Fruit fly (Drosophila melanogaster) whole organism, embryonic: Measurements from ENCODE around the gene Polr1D.

Experiments
- Aef1 ChIP-seq: fragments of 200-800 bp; sonication (Bioruptor generic); IDR thresholded peaks from 3 replicates; pipeline ENCODE4 v1.3.6; 2022; ENCODE audit warnings: missing biosample characterization, missing genetic modification characterization
- Antp ChIP-seq: fragments of 200-800 bp; sonication (Bioruptor generic); optimal IDR thresholded peaks from 3 replicates; lab custom pipeline; 2016; ENCODE audit warnings: missing biosample characterization, missing genetic modification characterization
- B-H1 ChIP-seq: fragments of 200-800 bp; sonication (Bioruptor generic); IDR thresholded peaks from 3 replicates; pipeline ENCODE4 v1.3.6; 2022; ENCODE audit warnings: missing biosample characterization, missing genetic modification characterization
- C15 ChIP-seq: fragments of 200-800 bp; sonication (Bioruptor generic); IDR thresholded peaks from 3 replicates; pipeline ENCODE4 v1.3.6; 2022; ENCODE audit warnings: missing biosample characterization, missing genetic modification characterization
- CG10267 ChIP-seq: fragments of 200-800 bp; sonication (Bioruptor generic); optimal IDR thresholded peaks from 2 replicates; lab custom pipeline; 2018; ENCODE audit warnings: missing biosample characterization, mild to moderate bottlenecking, missing genetic modification characterization, moderate library complexity
- CG10462 ChIP-seq: fragments of 200-800 bp; sonication (Bioruptor generic); optimal IDR thresholded peaks from 2 replicates; lab custom pipeline; 2016; ENCODE audit warnings: missing biosample characterization, missing genetic modification characterization
- CG10654 ChIP-seq: fragments of 200-800 bp; sonication (Bioruptor generic); optimal IDR thresholded peaks from 2 replicates; lab custom pipeline; 2016; ENCODE audit warnings: missing biosample characterization, missing genetic modification characterization
- CG11504 ChIP-seq: fragments of 200-800 bp; sonication (Bioruptor generic); optimal IDR thresholded peaks from 3 replicates; lab custom pipeline; 2019; ENCODE audit warnings: missing biosample characterization, mild to moderate bottlenecking, missing genetic modification characterization, moderate library complexity
- CG12391 ChIP-seq: fragments of 200-800 bp; sonication (Bioruptor generic); optimal IDR thresholded peaks from 3 replicates; lab custom pipeline; 2018; ENCODE audit warnings: missing biosample characterization, mild to moderate bottlenecking, missing genetic modification characterization, moderate library complexity
- CG13424 ChIP-seq: fragments of 200-800 bp; sonication (Bioruptor generic); optimal IDR thresholded peaks from 2 replicates; lab custom pipeline; 2019; ENCODE audit warnings: missing biosample characterization, mild to moderate bottlenecking, missing genetic modification characterization, moderate library complexity
- CG15601 ChIP-seq: fragments of 200-800 bp; sonication (Bioruptor generic); optimal IDR thresholded peaks from 3 replicates; lab custom pipeline; 2019; ENCODE audit warnings: missing biosample characterization, mild to moderate bottlenecking, missing genetic modification characterization, moderate library complexity
- CG17829 ChIP-seq: fragments of 200-800 bp; optimal IDR thresholded peaks from 2 replicates; lab custom pipeline; 2019; ENCODE audit warnings: missing biosample characterization, mild to moderate bottlenecking, missing genetic modification characterization, moderate library complexity
- CG1832 ChIP-seq: fragments of 200-800 bp; sonication (Bioruptor generic); optimal IDR thresholded peaks from 2 replicates; lab custom pipeline; 2017; ENCODE audit warnings: missing biosample characterization, mild to moderate bottlenecking, missing genetic modification characterization, inconsistent platforms
- CG2202 ChIP-seq: fragments of 200-800 bp; sonication (Bioruptor generic); optimal IDR thresholded peaks from 2 replicates; lab custom pipeline; 2018; ENCODE audit warnings: missing biosample characterization, mild to moderate bottlenecking, missing genetic modification characterization
- CG32532 ChIP-seq: fragments of 200-800 bp; sonication (Bioruptor generic); IDR thresholded peaks from 2 replicates; pipeline ENCODE4 v1.3.6; 2022; ENCODE audit warnings: missing biosample characterization, missing genetic modification characterization
- CG32772 ChIP-seq: fragments of 200-800 bp; sonication (Bioruptor generic); IDR thresholded peaks from 2 replicates; pipeline ENCODE4 v1.3.6; 2022; ENCODE audit warnings: missing biosample characterization, missing genetic modification characterization
- CG3838 ChIP-seq: fragments of 200-800 bp; sonication (Bioruptor generic); optimal IDR thresholded peaks from 3 replicates; lab custom pipeline; 2016; ENCODE audit warnings: missing biosample characterization, missing genetic modification characterization
- CG3847 ChIP-seq: fragments of 200-800 bp; sonication (Bioruptor generic); IDR thresholded peaks from 2 replicates; pipeline ENCODE4 v1.3.6; 2022; ENCODE audit warnings: missing biosample characterization, missing genetic modification characterization
- CG4360 ChIP-seq: fragments of 200-800 bp; sonication (Bioruptor generic); IDR thresholded peaks from 2 replicates; pipeline ENCODE4 v1.3.6; 2022; ENCODE audit warnings: missing biosample characterization, missing genetic modification characterization
- CG5953 ChIP-seq: fragments of 200-800 bp; sonication (Bioruptor generic); IDR thresholded peaks from 2 replicates; pipeline ENCODE4 v1.3.6; 2022; ENCODE audit warnings: missing biosample characterization, missing genetic modification characterization
- CG6689 ChIP-seq: fragments of 200-800 bp; sonication (Bioruptor generic); IDR thresholded peaks from 2 replicates; pipeline ENCODE4 v1.3.6; 2022; ENCODE audit warnings: missing biosample characterization, missing genetic modification characterization
- CG7357 ChIP-seq: fragments of 200-800 bp; sonication (Bioruptor generic); IDR thresholded peaks from 3 replicates; pipeline ENCODE4 v1.3.6; 2022; ENCODE audit warnings: missing biosample characterization, missing genetic modification characterization
- CG8478 ChIP-seq: fragments of >200 bp; optimal IDR thresholded peaks from 2 replicates; lab custom pipeline; 2018
- CG9609 ChIP-seq: fragments of 200-800 bp; sonication (Bioruptor generic); optimal IDR thresholded peaks from 3 replicates; lab custom pipeline; 2016; ENCODE audit warnings: missing biosample characterization, missing genetic modification characterization
- Dad ChIP-seq: fragments of 200-800 bp; sonication (Bioruptor generic); optimal IDR thresholded peaks from 3 replicates; lab custom pipeline; 2016; ENCODE audit warnings: missing biosample characterization, missing genetic modification characterization
- Fer3 ChIP-seq: fragments of 200-800 bp; sonication (Bioruptor generic); optimal IDR thresholded peaks from 2 replicates; lab custom pipeline; 2018; ENCODE audit warnings: missing biosample characterization, mild to moderate bottlenecking, missing genetic modification characterization, moderate library complexity
- HLH3B ChIP-seq: fragments of 200-800 bp; sonication (Bioruptor generic); IDR thresholded peaks from 2 replicates; pipeline ENCODE4 v1.3.6; 2022; ENCODE audit warnings: missing biosample characterization, missing genetic modification characterization
- Lpt ChIP-seq: fragments of >200 bp; optimal IDR thresholded peaks from 2 replicates; lab custom pipeline; 2018; ENCODE audit warnings: missing biosample characterization, missing genetic modification characterization
- NFAT ChIP-seq: fragments of 200-800 bp; sonication (Bioruptor generic); IDR thresholded peaks from 2 replicates; pipeline ENCODE4 v1.3.6; 2022; ENCODE audit warnings: missing biosample characterization, missing genetic modification characterization
- Neu2 ChIP-seq: fragments of 200-800 bp; sonication (Bioruptor generic); optimal IDR thresholded peaks from 3 replicates; lab custom pipeline; 2016; ENCODE audit warnings: missing biosample characterization, missing genetic modification characterization, borderline replicate concordance
- Oaz ChIP-seq: fragments of 200-800 bp; sonication (Bioruptor generic); IDR thresholded peaks from 2 replicates; pipeline ENCODE4 v1.3.6; 2022; ENCODE audit warnings: missing biosample characterization, missing genetic modification characterization
- Opbp ChIP-seq: fragments of 200-800 bp; sonication (Bioruptor generic); IDR thresholded peaks from 3 replicates; pipeline ENCODE4 v1.3.6; 2022; ENCODE audit warnings: missing biosample characterization, missing genetic modification characterization; ENCODE audit not compliant: partially characterized antibody
- Trl ChIP-seq, 3 experiments: fragments of >200 bp in 2 of 3; fragments of 200-800 bp in 1 of 3; sonication (Bioruptor generic) in 1 of 3; optimal IDR thresholded peaks; 2 replicates in 1 of 3; 3 replicates in 2 of 3; lab custom pipeline; 2016 to 2017; ENCODE audit warnings: missing biosample characterization in 1 of 3, missing genetic modification characterization in 1 of 3
- Vsx1 ChIP-seq: fragments of 200-800 bp; sonication (Bioruptor generic); optimal IDR thresholded peaks from 2 replicates; lab custom pipeline; 2017; ENCODE audit warnings: missing biosample characterization, mild to moderate bottlenecking, missing genetic modification characterization, missing genetic modification reagents
- ash1 ChIP-seq: fragments of 200-800 bp; sonication (Bioruptor generic); optimal IDR thresholded peaks from 2 replicates; lab custom pipeline; 2018; ENCODE audit warnings: missing biosample characterization, mild to moderate bottlenecking, missing genetic modification characterization
- az2 ChIP-seq: fragments of 200-800 bp; sonication (Bioruptor generic); optimal IDR thresholded peaks from 3 replicates; lab custom pipeline; 2016; ENCODE audit warnings: missing biosample characterization, missing genetic modification characterization
- dati ChIP-seq: fragments of 200-800 bp; sonication (Bioruptor generic); IDR thresholded peaks from 2 replicates; pipeline ENCODE4 v1.3.6; 2022; ENCODE audit warnings: missing biosample characterization, missing genetic modification characterization
- dmrt99B ChIP-seq: fragments of 200-800 bp; sonication (Bioruptor generic); optimal IDR thresholded peaks from 2 replicates; lab custom pipeline; 2018; ENCODE audit warnings: missing biosample characterization, mild to moderate bottlenecking, missing genetic modification characterization, moderate library complexity
- dpn ChIP-seq, 2 experiments: fragments of 200-800 bp; sonication (Bioruptor generic); optimal IDR thresholded peaks; 3 replicates each; lab custom pipeline; 2016; ENCODE audit warnings: missing biosample characterization in 2 of 2, missing genetic modification characterization in 2 of 2
- ham ChIP-seq: fragments of 200-800 bp; sonication (Bioruptor generic); IDR thresholded peaks from 2 replicates; pipeline ENCODE4 v1.3.6; 2022; ENCODE audit warnings: missing biosample characterization, missing genetic modification characterization
- jumu ChIP-seq: fragments of 200-800 bp; sonication (Bioruptor generic); optimal IDR thresholded peaks from 3 replicates; lab custom pipeline; 2016; ENCODE audit warnings: missing biosample characterization, missing genetic modification characterization
- kay ChIP-seq: fragments of 200-800 bp; sonication (Bioruptor generic); optimal IDR thresholded peaks from 2 replicates; lab custom pipeline; 2016; ENCODE audit warnings: missing biosample characterization, missing genetic modification characterization
- klu ChIP-seq: fragments of 200-800 bp; sonication (Bioruptor generic); IDR thresholded peaks from 2 replicates; pipeline ENCODE4 v1.3.6; 2022; ENCODE audit warnings: missing biosample characterization, missing genetic modification characterization
- lov ChIP-seq, 2 experiments: fragments of 200-800 bp in 1 of 2; fragments of >200 bp in 1 of 2; sonication (Bioruptor generic) in 1 of 2; IDR thresholded peaks in 1 of 2; optimal IDR thresholded peaks in 1 of 2; 2 replicates in 1 of 2; 3 replicates in 1 of 2; pipeline versions ENCODE4 v1.3.6 to Lab custom; 2017 to 2022; ENCODE audit warnings: missing biosample characterization in 1 of 2, missing genetic modification characterization in 1 of 2
- mam ChIP-seq: fragments of 200-800 bp; sonication (Bioruptor generic); optimal IDR thresholded peaks from 3 replicates; lab custom pipeline; 2016; ENCODE audit warnings: missing biosample characterization, missing genetic modification characterization
- oc ChIP-seq: fragments of 200-800 bp; sonication (Bioruptor generic); optimal IDR thresholded peaks from 2 replicates; lab custom pipeline; 2018; ENCODE audit warnings: missing biosample characterization, mild to moderate bottlenecking, missing genetic modification characterization, moderate library complexity
- salm ChIP-seq: fragments of 200-800 bp; sonication (Bioruptor generic); optimal IDR thresholded peaks from 2 replicates; lab custom pipeline; 2018; ENCODE audit warnings: missing biosample characterization, mild to moderate bottlenecking, missing genetic modification characterization
- scrt ChIP-seq: fragments of 200-800 bp; sonication (Bioruptor generic); optimal IDR thresholded peaks from 2 replicates; lab custom pipeline; 2018; ENCODE audit warnings: missing biosample characterization, mild to moderate bottlenecking, missing genetic modification characterization, moderate library complexity
- sens-2 ChIP-seq: fragments of 200-800 bp; sonication (Bioruptor generic); IDR thresholded peaks from 2 replicates; pipeline ENCODE4 v1.3.6; 2022; ENCODE audit warnings: missing biosample characterization, missing genetic modification characterization
- slbo ChIP-seq: fragments of 200-800 bp; sonication (Bioruptor generic); IDR thresholded peaks from 2 replicates; pipeline ENCODE4 v1.3.6; 2022; ENCODE audit warnings: missing biosample characterization, missing genetic modification characterization
- tgo ChIP-seq: fragments of 200-800 bp; sonication (Bioruptor generic); IDR thresholded peaks from 3 replicates; pipeline ENCODE4 v1.3.6; 2022; ENCODE audit warnings: missing biosample characterization, missing genetic modification characterization
- trh ChIP-seq: fragments of 200-800 bp; sonication (Bioruptor generic); optimal IDR thresholded peaks from 2 replicates; lab custom pipeline; 2016; ENCODE audit warnings: missing biosample characterization, missing genetic modification characterization

The Polr1D gene

DNA sequence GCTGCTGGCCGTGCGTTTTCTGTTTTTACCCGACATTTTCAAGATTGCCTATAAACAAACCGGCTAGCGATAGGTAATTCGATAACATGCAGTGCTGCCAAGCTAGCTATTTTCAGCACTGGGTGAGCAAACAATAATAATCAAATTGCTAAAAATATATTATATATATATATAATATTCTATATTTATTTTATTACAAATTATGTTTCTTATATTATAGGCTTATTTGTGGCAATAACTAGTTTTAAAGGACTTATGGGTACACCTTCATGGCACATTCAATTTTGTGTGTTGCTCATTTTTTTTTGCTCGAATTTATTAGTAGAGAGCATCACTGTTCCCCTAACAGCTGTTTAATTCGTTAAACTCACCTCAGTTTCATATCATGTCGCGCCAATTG lies 8.1 kb downstream of the Polr1D start (continued):
- TF ChIP-seq B-H1 (GFP tag; lab: Robert Waterston, UW) (no peak), mam (no peak), Fer3 (tag; lab: Kevin White, UChicago) (peak; percentile 61), lov (optimal IDR thresholded peaks at IDR 0.05; lab: Kevin White, UChicago) (no peak), lov (GFP tag; IDR thresholded peaks at IDR 0.05; lab: Robert Waterston, UW) (no peak), az2 (GFP tag; lab: Kevin White, UChicago) (peak; percentile 60), trh (no peak), CG1832 (GFP tag; lab: Kevin White, UChicago) (no peak), Lpt (no peak), salm (peak; percentile 44), CG6689 (GFP tag; lab: Robert Waterston, UW) (peak; percentile 29; the same call in 1 of the 2 replicates), CG3847 (GFP tag; lab: Robert Waterston, UW) (peak; percentile 69), scrt (GFP tag; lab: Kevin White, UChicago) (no peak), CG5953 (no peak), CG9609 (GFP tag; lab: Kevin White, UChicago) (no peak), ash1 (no peak), CG7357 (GFP tag; lab: Robert Waterston, UW) (no peak), CG15601 (tag; lab: Kevin White, UChicago) (peak; percentile 78), CG12391 (tag; lab: Kevin White, UChicago) (peak; percentile 83), CG13424 (tag; lab: Kevin White, UChicago) (peak; percentile 87), CG10654 (peak; percentile 52), jumu (GFP tag; lab: Kevin White, UChicago) (no peak), CG32772 (GFP tag; lab: Robert Waterston, UW) (0 out of 2 replicates have a peak, but pooled peaks have one; percentile 11), klu (GFP tag; lab: Robert Waterston, UW) (no peak; the same call in 1 of the 2 replicates), HLH3B (no peak), C15 (no peak), CG10462 (GFP tag; lab: Kevin White, UChicago) (no peak), Neu2 (no peak), ham (no peak), oc (tag; lab: Kevin White, UChicago) (peak; percentile 33), Oaz (no peak; the same call in 1 of the 2 replicates), dpn (GFP tag; optimal IDR thresholded peaks at IDR 0.05; lab: Kevin White, UChicago) (peak in 1 of 2 experiments; percentile 70), tgo (GFP tag; lab: Robert Waterston, UW) (peak; percentile 56; the same call in 1 of the 3 replicates), slbo (peak; percentile 65), Vsx1 (GFP tag; lab: Kevin White, UChicago) (no peak), Aef1 (no peak), CG3838 (GFP tag; lab: Kevin White, UChicago) (no peak), CG32532 (GFP tag; lab: Robert Waterston, UW) (peak; percentile 56), sens-2 (GFP tag; lab: Robert Waterston, UW) (no peak), NFAT (GFP tag; lab: Robert Waterston, UW) (no peak), CG2202 (tag; lab: Kevin White, UChicago) (no peak), dmrt99B (no peak), CG10267 (tag; lab: Kevin White, UChicago) (peak; percentile 73), kay (GFP tag; lab: Kevin White, UChicago) (no peak), CG4360 (GFP tag; lab: Robert Waterston, UW) (no peak), Opbp (no peak), CG8478 (lab: Kevin White, UChicago) (no peak), Antp (no peak), CG17829 (tag; lab: Kevin White, UChicago) (peak; percentile 65), CG11504 (tag; lab: Kevin White, UChicago) (no peak), Trl (optimal IDR thresholded peaks at IDR 0.05; lab: Kevin White, UChicago) (no peak), Trl (GFP tag; optimal IDR thresholded peaks at IDR 0.05; lab: Kevin White, UChicago) (no peak), Dad (no peak), dati (GFP tag; lab: Robert Waterston, UW) (no peak)
